Worm (Caenorhabditis elegans) whole organism, L4/young adult: Measurements from ENCODE around the gene mam-1.

Source experiments
- W03F9.2 ChIP-seq: fragments of 150-350 bp; optimal IDR thresholded peaks from 2 replicates; lab custom pipeline; 2014; ENCODE audit warnings: missing biosample characterization, missing genetic modification characterization
- dao-5 ChIP-seq: sonication (generic microtip); optimal IDR thresholded peaks from 2 replicates; lab custom pipeline; 2016; ENCODE audit warnings: missing genotype, missing genetic modification characterization, moderate library complexity, missing compliant biosample characterization
- him-1 ChIP-seq: sonication (generic microtip); optimal IDR thresholded peaks from 2 replicates; lab custom pipeline; 2016; ENCODE audit warnings: missing genotype, missing genetic modification reagents, missing genetic modification characterization, missing compliant biosample characterization

- TF ChIP-seq W03F9.2 (tag; lab: Kevin White, UChicago), result no peak
- no peak for TF ChIP-seq him-1 (tag; lab: Kevin White, UChicago)
- TF ChIP-seq dao-5 (tag; lab: Kevin White, UChicago), result no peak
These were observed at the start of gene mam-1 for ce11 chrX:888294-888693.
